Worm (Caenorhabditis elegans) whole organism, early embryonic: ENCODE measurements around the gene Y49F6A.5.

Source experiments
- B0310.2 ChIP-seq: sonication (generic microtip); optimal IDR thresholded peaks from 2 replicates; lab custom pipeline; 2016; ENCODE audit warnings: mild to moderate bottlenecking, missing genetic modification characterization, missing compliant biosample characterization
- F13C5.2 ChIP-seq: sonication (generic microtip); optimal IDR thresholded peaks from 2 replicates; lab custom pipeline; 2017; ENCODE audit warnings: mild to moderate bottlenecking, missing genetic modification characterization, inconsistent platforms, missing compliant biosample characterization
- aly-1 ChIP-seq: sonication (generic microtip); optimal IDR thresholded peaks from 2 replicates; lab custom pipeline; 2016; ENCODE audit warnings: missing genetic modification characterization, missing compliant biosample characterization
- ama-1 ChIP-seq: fragments of 150-350 bp; optimal IDR thresholded peaks from 2 replicates; lab custom pipeline; 2014
- ceh-13 ChIP-seq: fragments of 200-800 bp; sonication (Bioruptor generic); optimal IDR thresholded peaks from 2 replicates; lab custom pipeline; 2018; ENCODE audit warnings: mild to moderate bottlenecking, missing genetic modification characterization, missing compliant biosample characterization
- ceh-36 ChIP-seq: sonication (generic microtip); optimal IDR thresholded peaks from 2 replicates; lab custom pipeline; 2016; ENCODE audit warnings: missing genetic modification characterization, inconsistent platforms, missing compliant biosample characterization
- ets-7 ChIP-seq: sonication (generic microtip); optimal IDR thresholded peaks from 2 replicates; lab custom pipeline; 2016; ENCODE audit warnings: missing genotype, missing genetic modification characterization, missing compliant biosample characterization
- flt-1 ChIP-seq: fragments of 200-800 bp; sonication (Bioruptor generic); IDR thresholded peaks from 2 replicates; pipeline ENCODE4 v1.3.6; 2022; ENCODE audit warnings: missing genetic modification characterization, missing compliant biosample characterization
- hmbx-1 ChIP-seq: sonication (generic microtip); optimal IDR thresholded peaks from 2 replicates; lab custom pipeline; 2016; ENCODE audit warnings: mild to moderate bottlenecking, missing genetic modification characterization, missing compliant biosample characterization
- hmg-4 ChIP-seq: fragments of 200-800 bp; sonication (Bioruptor generic); optimal IDR thresholded peaks from 2 replicates; lab custom pipeline; 2018; ENCODE audit warnings: mild to moderate bottlenecking, missing genetic modification characterization, missing compliant biosample characterization
- hnd-1 ChIP-seq: sonication (generic microtip); optimal IDR thresholded peaks from 2 replicates; lab custom pipeline; 2016; ENCODE audit warnings: missing genetic modification characterization, missing compliant biosample characterization
- pes-1 ChIP-seq: fragments of 200-800 bp; sonication (Bioruptor generic); IDR thresholded peaks from 2 replicates; pipeline ENCODE4 v1.3.6; 2022; ENCODE audit warnings: missing genetic modification reagents, missing genetic modification characterization, missing compliant biosample characterization
- scrt-1 ChIP-seq: fragments of 200-800 bp; sonication (Bioruptor generic); IDR thresholded peaks from 2 replicates; pipeline ENCODE4 v1.3.6; 2022; ENCODE audit warnings: missing genetic modification characterization, missing compliant biosample characterization
- sea-1 ChIP-seq: fragments of 200-800 bp; sonication (Bioruptor generic); conservative IDR thresholded peaks from 2 replicates; pipeline ENCODE4 v1.3.6; 2022; ENCODE audit warnings: missing genetic modification characterization, missing compliant biosample characterization
- tbx-11 ChIP-seq: fragments of 200-800 bp; sonication (Bioruptor generic); IDR thresholded peaks from 2 replicates; pipeline ENCODE4 v1.3.6; 2022; ENCODE audit warnings: missing genetic modification characterization, missing compliant biosample characterization
- tbx-37 ChIP-seq: fragments of 200-800 bp; sonication (Bioruptor generic); conservative IDR thresholded peaks from 2 replicates; pipeline ENCODE4 v1.3.6; 2022; ENCODE audit warnings: missing genetic modification reagents, missing genetic modification characterization, missing compliant biosample characterization
- tra-4 ChIP-seq: sonication (generic microtip); optimal IDR thresholded peaks from 2 replicates; lab custom pipeline; 2017; ENCODE audit warnings: missing genetic modification characterization, missing compliant biosample characterization

The Y49F6A.5 gene

DNA sequence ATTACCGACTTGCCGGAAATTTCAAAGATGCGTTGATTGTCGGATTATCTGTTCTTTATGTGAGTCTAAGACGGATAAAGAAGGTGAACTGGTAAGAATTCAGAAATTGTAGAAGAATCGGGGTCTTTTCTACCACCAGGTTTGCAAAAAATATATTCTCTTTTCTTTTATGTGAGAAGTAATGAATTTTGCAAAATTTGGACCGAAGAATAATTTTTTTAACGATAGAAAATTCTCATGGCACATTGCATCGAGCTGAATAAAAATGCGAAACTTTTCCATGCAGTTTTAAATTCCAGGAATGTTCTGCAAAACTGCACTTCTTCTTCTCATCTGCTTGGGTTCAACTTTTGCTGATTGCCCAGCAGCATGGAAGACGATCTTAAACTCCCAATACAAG, 36.4 kb downstream of the Y49F6A.5 start, which contains the start of gene clec-130:
Gene clec-130 (plus strand): TSS at position 301 of the 400 bp plus-strand sequence.
- TF ChIP-seq tra-4 (tag; lab: Kevin White, UChicago) (no peak), ama-1 (lab: Kevin White, UChicago) (no peak), flt-1 (GFP tag; lab: Robert Waterston, UW) (no peak), tbx-37 (GFP tag; lab: Robert Waterston, UW) (no peak), hnd-1 (tag; lab: Kevin White, UChicago) (no peak), ceh-13 (GFP tag; lab: Kevin White, UChicago) (no peak), aly-1 (tag; lab: Kevin White, UChicago) (no peak), tbx-11 (GFP tag; lab: Robert Waterston, UW) (no peak), hmg-4 (no peak), B0310.2 (tag; lab: Kevin White, UChicago) (no peak), sea-1 (GFP tag; lab: Robert Waterston, UW) (no peak), hmbx-1 (tag; lab: Kevin White, UChicago) (no peak), F13C5.2 (no peak), pes-1 (no peak), ceh-36 (tag; lab: Kevin White, UChicago) (no peak), scrt-1 (GFP tag; lab: Robert Waterston, UW) (no peak), ets-7 (tag; lab: Kevin White, UChicago) (no peak)

DNA sequence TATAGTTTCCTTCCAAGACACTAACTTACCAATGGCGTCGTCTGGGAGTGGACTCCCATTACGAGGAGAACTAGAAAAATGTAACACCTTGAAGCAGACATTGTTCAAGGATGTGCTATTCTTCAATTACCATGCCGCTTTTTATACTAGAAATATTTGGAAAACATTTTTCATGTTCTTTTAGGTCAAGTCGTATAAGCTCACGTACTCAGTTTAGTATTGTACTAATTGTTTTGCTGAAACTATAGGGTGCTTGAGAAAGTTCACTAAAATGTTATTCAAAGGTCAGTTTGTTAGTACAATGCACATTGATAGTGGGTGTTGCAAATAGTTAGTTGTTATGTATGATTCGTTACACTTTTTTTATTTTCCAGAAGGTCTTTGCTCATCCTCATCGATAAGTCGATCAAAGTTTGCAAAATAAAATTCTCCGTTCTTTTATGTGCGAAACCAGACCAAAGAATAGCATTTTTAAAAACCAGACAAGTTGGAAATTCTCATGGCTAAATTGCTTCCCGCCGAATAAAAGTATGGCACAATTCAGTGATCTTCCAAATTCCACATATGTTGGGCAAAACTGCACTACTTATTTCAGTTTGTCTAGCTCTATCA, 38.6 kb downstream of the Y49F6A.5 start, which contains the start of the genes clec-128 and clec-129:
Gene clec-128 (minus strand): TSS at position 101 of the 612 bp plus-strand sequence.
Gene clec-129 (plus strand): TSS at position 562 of the 612 bp plus-strand sequence.
- TF ChIP-seq ets-7 (tag; lab: Kevin White, UChicago) (no peak), sea-1 (GFP tag; lab: Robert Waterston, UW) (no peak), pes-1 (no peak), tbx-11 (GFP tag; lab: Robert Waterston, UW) (no peak), hmg-4 (no peak), ceh-13 (GFP tag; lab: Kevin White, UChicago) (no peak), F13C5.2 (no peak), ama-1 (lab: Kevin White, UChicago) (no peak), tra-4 (tag; lab: Kevin White, UChicago) (no peak)

DNA sequence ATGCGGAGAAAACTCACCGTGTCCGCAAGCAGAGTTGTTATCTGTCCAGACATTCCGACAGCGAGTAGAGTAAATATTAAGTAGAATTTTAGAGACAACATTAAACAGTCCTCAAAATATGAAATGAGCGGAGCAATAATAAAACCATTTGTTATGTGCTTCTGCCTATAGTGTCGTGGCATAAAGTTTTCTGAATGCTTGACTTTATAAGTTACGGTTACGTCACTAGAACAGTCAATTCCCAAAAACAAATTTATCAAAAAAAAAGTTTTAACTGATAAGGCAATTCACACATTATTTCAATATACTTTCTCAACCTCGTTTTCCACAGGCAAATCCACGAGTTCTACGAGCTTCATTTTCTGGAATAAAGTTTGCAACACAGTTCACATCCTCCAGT, 40.5 kb downstream of the Y49F6A.5 start, which contains the start of gene clec-127:
Gene clec-127 (minus strand): TSS at position 101 of the 400 bp plus-strand sequence.
- no peak for TF ChIP-seq tbx-11 (GFP tag; lab: Robert Waterston, UW)
- no peak for TF ChIP-seq tbx-37 (GFP tag; lab: Robert Waterston, UW)
- no peak for TF ChIP-seq ama-1 (lab: Kevin White, UChicago)
- no peak for TF ChIP-seq tra-4 (tag; lab: Kevin White, UChicago)
- TF ChIP-seq ceh-13 (GFP tag; lab: Kevin White, UChicago) = no peak
- no peak for TF ChIP-seq ceh-36 (tag; lab: Kevin White, UChicago)
- TF ChIP-seq sea-1 (GFP tag; lab: Robert Waterston, UW) = no peak
- no peak for TF ChIP-seq hnd-1 (tag; lab: Kevin White, UChicago)

DNA sequence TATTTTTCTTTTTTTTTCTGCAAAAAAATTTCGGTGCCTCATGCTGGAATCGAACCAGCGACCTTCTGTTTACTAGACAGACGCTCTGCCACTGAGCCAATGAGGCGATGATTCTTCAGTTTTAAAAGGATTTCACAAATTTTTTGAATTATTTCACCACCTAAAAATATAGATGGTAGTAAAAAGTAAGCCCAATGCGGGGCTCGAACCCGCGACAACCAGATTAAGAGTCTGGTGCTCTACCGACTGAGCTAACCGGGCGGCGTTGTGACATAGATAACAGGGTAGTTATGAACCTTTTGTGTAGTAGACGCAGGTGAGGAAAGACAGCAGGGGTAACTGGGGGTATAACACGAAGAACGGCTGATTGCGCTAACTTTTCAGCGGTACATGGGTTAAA, 42.1 kb downstream of the Y49F6A.5 start:
- TF ChIP-seq tbx-11 (GFP tag; lab: Robert Waterston, UW) (peak; percentile 70), tra-4 (tag; lab: Kevin White, UChicago) (peak; percentile 10), aly-1 (tag; lab: Kevin White, UChicago) (peak; percentile 47), ceh-13 (GFP tag; lab: Kevin White, UChicago) (peak; percentile 22), ceh-36 (tag; lab: Kevin White, UChicago) (peak; percentile 82), pes-1 (peak; percentile 86), B0310.2 (tag; lab: Kevin White, UChicago) (peak; percentile 12), flt-1 (GFP tag; lab: Robert Waterston, UW) (peak; percentile 68), scrt-1 (GFP tag; lab: Robert Waterston, UW) (peak; percentile 86), tbx-37 (GFP tag; lab: Robert Waterston, UW) (peak; percentile 52; the same call in 1 of the 2 replicates), hmg-4 (peak; percentile 69), hnd-1 (tag; lab: Kevin White, UChicago) (peak; percentile 55), sea-1 (GFP tag; lab: Robert Waterston, UW) (peak; percentile 76; the same call in 1 of the 2 replicates)

DNA sequence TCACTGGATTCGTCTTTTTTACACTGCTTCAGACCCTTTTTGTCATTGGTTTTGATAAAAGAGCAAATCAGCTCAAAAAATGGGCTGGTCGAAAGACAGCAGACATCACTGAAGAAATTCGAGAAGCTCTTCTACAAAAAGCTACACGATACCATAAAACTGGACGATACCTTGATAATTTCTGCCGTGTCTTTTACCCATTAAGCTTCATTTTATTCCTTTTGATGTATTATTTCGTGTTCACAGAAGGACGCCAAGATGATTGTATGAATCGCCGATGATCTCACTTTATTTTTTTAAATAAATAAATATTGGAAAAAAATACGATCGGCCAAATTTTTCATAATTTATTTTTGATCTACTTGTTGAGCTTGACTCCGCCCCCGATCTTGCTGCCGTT, 42.6 kb downstream of the Y49F6A.5 start:
- TF ChIP-seq tra-4 (tag; lab: Kevin White, UChicago) = no peak
- no peak for TF ChIP-seq scrt-1 (GFP tag; lab: Robert Waterston, UW)
- TF ChIP-seq sea-1 (GFP tag; lab: Robert Waterston, UW) = no peak
- TF ChIP-seq ets-7 (tag; lab: Kevin White, UChicago) = no peak
- TF ChIP-seq tbx-37 (GFP tag; lab: Robert Waterston, UW) = no peak
- no peak for TF ChIP-seq aly-1 (tag; lab: Kevin White, UChicago)
- TF ChIP-seq tbx-11 (GFP tag; lab: Robert Waterston, UW) = no peak
- no peak for TF ChIP-seq pes-1
- TF ChIP-seq ceh-13 (GFP tag; lab: Kevin White, UChicago) = no peak
- TF ChIP-seq hnd-1 (tag; lab: Kevin White, UChicago) = no peak
- TF ChIP-seq hmbx-1 (tag; lab: Kevin White, UChicago) = no peak

DNA sequence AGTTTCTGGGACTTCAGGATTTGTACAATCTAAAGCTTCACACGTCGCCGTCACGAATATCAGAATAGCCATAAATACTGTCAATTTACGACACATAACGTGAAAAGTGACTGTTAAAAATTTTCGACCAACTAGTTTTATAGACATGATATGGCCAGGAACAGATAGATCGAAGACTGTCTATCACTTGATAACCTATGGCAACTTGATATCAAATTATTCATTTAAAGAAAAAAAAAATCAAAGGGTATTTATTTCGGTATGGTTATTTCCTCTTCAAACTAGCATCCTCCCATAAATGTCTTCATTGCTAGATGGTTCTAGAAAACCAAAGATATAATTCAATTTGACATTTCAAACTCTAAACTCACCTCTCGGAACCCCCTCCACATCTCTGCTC, 47.2 kb downstream of the Y49F6A.5 start, which contains the start of gene W10G11.3:
Gene W10G11.3 (minus strand): TSS at position 101 of the 400 bp plus-strand sequence.
- TF ChIP-seq hmbx-1 (tag; lab: Kevin White, UChicago) = no peak
- TF ChIP-seq scrt-1 (GFP tag; lab: Robert Waterston, UW) = no peak
- TF ChIP-seq B0310.2 (tag; lab: Kevin White, UChicago) = no peak
- no peak for TF ChIP-seq tbx-11 (GFP tag; lab: Robert Waterston, UW)
- no peak for TF ChIP-seq F13C5.2
- no peak for TF ChIP-seq tbx-37 (GFP tag; lab: Robert Waterston, UW)
- no peak for TF ChIP-seq aly-1 (tag; lab: Kevin White, UChicago)
- TF ChIP-seq sea-1 (GFP tag; lab: Robert Waterston, UW) = no peak
- TF ChIP-seq flt-1 (GFP tag; lab: Robert Waterston, UW) = no peak
- TF ChIP-seq tra-4 (tag; lab: Kevin White, UChicago) = no peak
- no peak for TF ChIP-seq hmg-4
- no peak for TF ChIP-seq pes-1
- TF ChIP-seq ceh-36 (tag; lab: Kevin White, UChicago) = no peak
- TF ChIP-seq ceh-13 (GFP tag; lab: Kevin White, UChicago) = no peak
